Worm (Caenorhabditis elegans) whole organism, L4 larva: ENCODE data around the gene fbxb-54.
A peak's percentile ranks its signal among the peaks of the same experiment; 100 is the strongest.

Source experiments
- ZK337.2 ChIP-seq: fragments of 200-800 bp; sonication (Bioruptor generic); IDR thresholded peaks from 2 replicates; pipeline ENCODE4 v1.3.6; 2022; ENCODE audit warnings: missing genetic modification reagents, missing genetic modification characterization, missing compliant biosample characterization
- aly-2 ChIP-seq: sonication (generic microtip); optimal IDR thresholded peaks from 2 replicates; lab custom pipeline; 2018; ENCODE audit warnings: missing biosample characterization, missing genetic modification characterization
- egl-27 ChIP-seq: sonication (generic microtip); optimal IDR thresholded peaks from 3 replicates; lab custom pipeline; 2017; ENCODE audit warnings: missing biosample characterization, missing genetic modification reagents, missing genetic modification characterization
- mdl-1 ChIP-seq, 2 experiments: fragments of 150-350 bp in 1 of 2; sonication (generic microtip) in 1 of 2; optimal IDR thresholded peaks; 2 replicates each; lab custom pipeline; 2014 to 2017; ENCODE audit warnings: missing biosample characterization in 2 of 2, missing genetic modification characterization in 2 of 2
- nhr-11 ChIP-seq: fragments of 150-350 bp; optimal IDR thresholded peaks from 2 replicates; lab custom pipeline; 2014; ENCODE audit warnings: missing biosample characterization, missing genetic modification characterization
- nhr-111 ChIP-seq: fragments of 200-800 bp; sonication (Bioruptor generic); optimal IDR thresholded peaks from 2 replicates; lab custom pipeline; 2018; ENCODE audit warnings: mild to moderate bottlenecking, missing genetic modification characterization, missing compliant biosample characterization
- nhr-77 ChIP-seq: fragments of 150-350 bp; optimal IDR thresholded peaks from 2 replicates; lab custom pipeline; 2014; ENCODE audit warnings: missing biosample characterization, missing genetic modification characterization
- unc-62 ChIP-seq, 3 experiments: fragments of 150-350 bp in 1 of 3; sonication (generic microtip); optimal IDR thresholded peaks in 2 of 3; peaks in 1 of 3; 1 replicate in 1 of 3; 2 replicates in 2 of 3; lab custom pipeline; 2014 to 2017; ENCODE audit warnings: missing biosample characterization in 3 of 3, missing genetic modification characterization in 3 of 3, missing genetic modification reagents in 3 of 3, missing genotype in 1 of 3

- TF ChIP-seq nhr-111 (peak; percentile 41), unc-62 (GFP tag; optimal IDR thresholded peaks at IDR 0.05 in 1 of 2; lab: Kevin White, UChicago) (no peak), unc-62 (tag; optimal IDR thresholded peaks at IDR 0.05; lab: Kevin White, UChicago) (no peak), ZK337.2 (GFP tag; lab: Robert Waterston, UW) (no peak), nhr-11 (tag; lab: Kevin White, UChicago) (peak; percentile 15), nhr-77 (tag; lab: Kevin White, UChicago) (no peak), aly-2 (no peak), egl-27 (tag; lab: Kevin White, UChicago) (no peak), mdl-1 (tag; optimal IDR thresholded peaks at IDR 0.05; lab: Kevin White, UChicago) (no peak)
These were observed 36.2 kb downstream of the fbxb-54 start for ce11 chrII:1519867-1520266.
